Worm (Caenorhabditis elegans) whole organism, L1 larva: ENCODE results near the gene H11E01.3.

Experiments used
- C04F5.9 ChIP-seq: sonication (generic microtip); optimal IDR thresholded peaks from 2 replicates; lab custom pipeline; 2016; ENCODE audit warnings: missing genetic modification characterization, missing compliant biosample characterization
- C34B4.2 ChIP-seq: sonication (generic microtip); optimal IDR thresholded peaks from 2 replicates; lab custom pipeline; 2017; ENCODE audit warnings: mild to moderate bottlenecking, missing genetic modification characterization, missing compliant biosample characterization
- Y116A8C.19 ChIP-seq: sonication (generic microtip); optimal IDR thresholded peaks from 2 replicates; lab custom pipeline; 2016; ENCODE audit warnings: missing compliant biosample characterization, missing genetic modification characterization, borderline replicate concordance
- aly-2 ChIP-seq: fragments of 150-350 bp; optimal IDR thresholded peaks from 2 replicates; lab custom pipeline; 2014; ENCODE audit warnings: missing biosample characterization, missing genetic modification characterization
- ama-1 ChIP-seq: fragments of 150-350 bp; optimal IDR thresholded peaks from 2 replicates; lab custom pipeline; 2014
- blmp-1 ChIP-seq: fragments of 150-350 bp; optimal IDR thresholded peaks from 2 replicates; lab custom pipeline; 2014; ENCODE audit warnings: missing biosample characterization, missing genetic modification characterization
- ceh-8 ChIP-seq: fragments of 200-800 bp; sonication (Bioruptor generic); optimal IDR thresholded peaks from 2 replicates; lab custom pipeline; 2018; ENCODE audit warnings: mild to moderate bottlenecking, missing genetic modification characterization, moderate library complexity, missing compliant biosample characterization
- efl-3 ChIP-seq: fragments of 200-800 bp; sonication (Bioruptor generic); optimal IDR thresholded peaks from 2 replicates; lab custom pipeline; 2018; ENCODE audit warnings: mild to moderate bottlenecking, missing genetic modification characterization, missing compliant biosample characterization
- egl-13 ChIP-seq: sonication (generic microtip); optimal IDR thresholded peaks from 2 replicates; lab custom pipeline; 2016; ENCODE audit warnings: missing genotype, missing genetic modification reagents, missing genetic modification characterization, missing compliant biosample characterization
- egl-27 ChIP-seq, 2 experiments: fragments of 150-350 bp in 1 of 2; sonication (generic microtip); optimal IDR thresholded peaks; 3 replicates each; lab custom pipeline; 2017 to 2018; ENCODE audit warnings: missing biosample characterization in 2 of 2, missing genetic modification characterization in 2 of 2, missing genetic modification reagents in 2 of 2
- ets-5 ChIP-seq: fragments of 200-800 bp; sonication (Bioruptor generic); IDR thresholded peaks from 2 replicates; pipeline ENCODE4 v1.3.6; 2022; ENCODE audit warnings: missing genetic modification characterization, missing compliant biosample characterization
- fkh-4 ChIP-seq: sonication (generic microtip); optimal IDR thresholded peaks from 2 replicates; lab custom pipeline; 2016; ENCODE audit warnings: missing compliant biosample characterization, missing genetic modification characterization, borderline replicate concordance
- grh-1 ChIP-seq: fragments of 200-800 bp; sonication (Bioruptor generic); IDR thresholded peaks from 2 replicates; pipeline ENCODE4 v1.3.6; 2022; ENCODE audit warnings: missing genetic modification reagents, missing genetic modification characterization, missing compliant biosample characterization
- hlh-17 ChIP-seq: fragments of 200-800 bp; sonication (Bioruptor generic); optimal IDR thresholded peaks from 2 replicates; lab custom pipeline; 2018; ENCODE audit warnings: missing genetic modification characterization, mild to moderate bottlenecking, missing compliant biosample characterization, moderate library complexity, borderline replicate concordance
- hlh-4 ChIP-seq: sonication (generic microtip); optimal IDR thresholded peaks from 2 replicates; lab custom pipeline; 2016; ENCODE audit warnings: mild to moderate bottlenecking, missing genetic modification characterization, missing compliant biosample characterization
- jun-1 ChIP-seq: fragments of 150-350 bp; optimal IDR thresholded peaks from 2 replicates; lab custom pipeline; 2014; ENCODE audit warnings: missing biosample characterization, missing genetic modification reagents, missing genetic modification characterization
- lin-14 ChIP-seq: fragments of 200-800 bp; sonication (Bioruptor generic); optimal IDR thresholded peaks from 2 replicates; lab custom pipeline; 2018; ENCODE audit warnings: mild to moderate bottlenecking, missing genetic modification characterization, moderate library complexity, missing compliant biosample characterization
- lir-3 ChIP-seq: sonication (generic microtip); optimal IDR thresholded peaks from 2 replicates; lab custom pipeline; 2016; ENCODE audit warnings: mild to moderate bottlenecking, missing genetic modification characterization, moderate library complexity, missing compliant biosample characterization; ENCODE audit not compliant: poor library complexity
- mab-9 ChIP-seq: fragments of 200-800 bp; sonication (Bioruptor generic); IDR thresholded peaks from 2 replicates; pipeline ENCODE4 v1.3.6; 2022; ENCODE audit warnings: missing genetic modification reagents, missing genetic modification characterization, missing compliant biosample characterization
- mdl-1 ChIP-seq, 2 experiments: fragments of 150-350 bp; optimal IDR thresholded peaks; 2 replicates each; lab custom pipeline; 2014 to 2017; ENCODE audit warnings: missing biosample characterization in 2 of 2, missing genetic modification characterization in 2 of 2, inconsistent platforms in 1 of 2
- mef-2 ChIP-seq: fragments of 150-350 bp; optimal IDR thresholded peaks from 2 replicates; lab custom pipeline; 2014; ENCODE audit warnings: missing biosample characterization, missing genetic modification characterization
- nhr-19 ChIP-seq: fragments of 200-800 bp; sonication (Bioruptor generic); conservative IDR thresholded peaks from 2 replicates; pipeline ENCODE4 v1.3.6; 2022; ENCODE audit warnings: missing genetic modification characterization, missing compliant biosample characterization
- nhr-20 ChIP-seq: sonication (generic microtip); optimal IDR thresholded peaks from 2 replicates; lab custom pipeline; 2016; ENCODE audit warnings: mild to moderate bottlenecking, missing genetic modification characterization, missing compliant biosample characterization
- nhr-237 ChIP-seq: fragments of 150-350 bp; optimal IDR thresholded peaks from 2 replicates; lab custom pipeline; 2014; ENCODE audit warnings: missing biosample characterization, missing genetic modification characterization
- nhr-28 ChIP-seq: fragments of 150-350 bp; optimal IDR thresholded peaks from 2 replicates; lab custom pipeline; 2014; ENCODE audit warnings: missing biosample characterization, missing genetic modification characterization
- nhr-77 ChIP-seq: fragments of 150-350 bp; optimal IDR thresholded peaks from 2 replicates; lab custom pipeline; 2014; ENCODE audit warnings: missing biosample characterization, missing genetic modification characterization
- nhr-90 ChIP-seq: sonication (generic microtip); optimal IDR thresholded peaks from 2 replicates; lab custom pipeline; 2016; ENCODE audit warnings: mild to moderate bottlenecking, missing genetic modification characterization, missing compliant biosample characterization; ENCODE audit not compliant: poor library complexity
- pag-3 ChIP-seq: sonication (generic microtip); optimal IDR thresholded peaks from 2 replicates; lab custom pipeline; 2017; ENCODE audit warnings: missing genetic modification characterization, mild to moderate bottlenecking, missing compliant biosample characterization, antibody characterized with exemption, borderline replicate concordance; ENCODE audit not compliant: insufficient read depth
- pax-3 ChIP-seq: fragments of 200-800 bp; sonication (Bioruptor generic); optimal IDR thresholded peaks from 2 replicates; lab custom pipeline; 2018; ENCODE audit warnings: mild to moderate bottlenecking, missing genetic modification characterization, moderate library complexity, missing compliant biosample characterization
- rnt-1 ChIP-seq: sonication (generic microtip); optimal IDR thresholded peaks from 2 replicates; lab custom pipeline; 2016; ENCODE audit warnings: mild to moderate bottlenecking, missing genetic modification characterization, moderate library complexity, missing compliant biosample characterization
- skn-1 ChIP-seq: fragments of 150-350 bp; optimal IDR thresholded peaks from 2 replicates; lab custom pipeline; 2014; ENCODE audit warnings: missing biosample characterization, missing genetic modification characterization
- snpc-4 ChIP-seq: fragments of 150-350 bp; optimal IDR thresholded peaks from 2 replicates; lab custom pipeline; 2014; ENCODE audit warnings: missing biosample characterization, missing genetic modification characterization
- snu-23 ChIP-seq: sonication (generic microtip); optimal IDR thresholded peaks from 2 replicates; lab custom pipeline; 2016; ENCODE audit warnings: missing genetic modification characterization, missing compliant biosample characterization
- sox-4 ChIP-seq: sonication (generic microtip); optimal IDR thresholded peaks from 2 replicates; lab custom pipeline; 2016; ENCODE audit warnings: missing genetic modification characterization, missing compliant biosample characterization
- sup-37 ChIP-seq: fragments of 200-800 bp; sonication (Bioruptor generic); optimal IDR thresholded peaks from 2 replicates; lab custom pipeline; 2018; ENCODE audit warnings: mild to moderate bottlenecking, missing genetic modification characterization, missing compliant biosample characterization
- swsn-7 ChIP-seq: sonication (generic microtip); optimal IDR thresholded peaks from 2 replicates; lab custom pipeline; 2016; ENCODE audit warnings: missing genetic modification characterization, missing compliant biosample characterization
- tlp-1 ChIP-seq: fragments of 150-350 bp; optimal IDR thresholded peaks from 2 replicates; lab custom pipeline; 2014; ENCODE audit warnings: missing biosample characterization, missing genetic modification characterization
- unc-62 ChIP-seq: fragments of 150-350 bp; optimal IDR thresholded peaks from 2 replicates; lab custom pipeline; 2014; ENCODE audit warnings: missing biosample characterization, missing genetic modification reagents, missing genetic modification characterization
- unc-86 ChIP-seq: sonication (generic microtip); optimal IDR thresholded peaks from 2 replicates; lab custom pipeline; 2016; ENCODE audit warnings: missing genetic modification characterization, missing compliant biosample characterization
- xbp-1 ChIP-seq: sonication (generic microtip); optimal IDR thresholded peaks from 2 replicates; lab custom pipeline; 2016; ENCODE audit warnings: missing genetic modification characterization, missing compliant biosample characterization
- zip-4 ChIP-seq: fragments of 200-800 bp; sonication (Bioruptor generic); optimal IDR thresholded peaks from 2 replicates; lab custom pipeline; 2018; ENCODE audit warnings: mild to moderate bottlenecking, missing genetic modification characterization, moderate library complexity, missing compliant biosample characterization
- ztf-11 ChIP-seq, 2 experiments: sonication (generic microtip); optimal IDR thresholded peaks; 2 replicates each; lab custom pipeline; 2016 to 2017; ENCODE audit warnings: missing genetic modification characterization in 2 of 2, missing biosample characterization in 1 of 2, missing compliant biosample characterization in 1 of 2
- ztf-4 ChIP-seq: fragments of 150-350 bp; optimal IDR thresholded peaks from 2 replicates; lab custom pipeline; 2014; ENCODE audit warnings: missing biosample characterization, missing genetic modification characterization

H11E01.3 gene

DNA sequence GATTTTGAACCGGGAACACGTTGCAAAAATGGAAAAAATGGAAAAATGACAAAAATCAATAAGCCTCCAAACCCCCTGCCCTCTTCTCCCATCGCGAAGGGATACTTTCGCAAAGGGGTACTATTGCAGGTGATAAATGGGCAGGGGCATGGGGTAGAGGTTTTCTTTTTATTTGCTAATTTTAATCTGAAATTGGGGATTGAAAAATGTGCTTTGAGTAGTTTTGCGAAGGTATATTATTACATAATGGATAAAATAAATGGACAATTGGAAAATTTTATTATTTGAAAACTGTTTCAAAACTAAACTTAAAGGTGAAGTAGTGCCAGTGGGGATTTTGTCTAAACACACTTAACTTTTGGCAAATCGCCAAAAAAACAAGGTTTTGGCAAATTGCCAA is 22.3 kb downstream of the H11E01.3 start (continued):
- TF ChIP-seq grh-1 (GFP tag; lab: Robert Waterston, UW) = peak; percentile 88
- TF ChIP-seq sox-4 = peak; percentile 96
- peak; percentile 99 for TF ChIP-seq snu-23 (GFP tag; lab: Kevin White, UChicago)
- TF ChIP-seq nhr-19 = peak; percentile 95
- TF ChIP-seq unc-86 (tag; lab: Kevin White, UChicago) = peak; percentile 87
- peak; percentile 100 for TF ChIP-seq skn-1 (tag; lab: Kevin White, UChicago)
- TF ChIP-seq jun-1 (tag; lab: Kevin White, UChicago) = peak; percentile 98
- TF ChIP-seq nhr-28 (tag; lab: Kevin White, UChicago) = no peak
- TF ChIP-seq hlh-4 (tag; lab: Kevin White, UChicago) = no peak
- peak; percentile 89 for TF ChIP-seq zip-4
- peak in 1 of 2 experiments; percentile 87 for TF ChIP-seq mdl-1 (tag; optimal IDR thresholded peaks at IDR 0.05; lab: Kevin White, UChicago)
- TF ChIP-seq rnt-1 (tag; lab: Kevin White, UChicago) = peak; percentile 97
- peak; percentile 84 for TF ChIP-seq lir-3
- TF ChIP-seq lin-14 (GFP tag; lab: Kevin White, UChicago) = peak; percentile 93
- TF ChIP-seq sup-37 = peak; percentile 68
- TF ChIP-seq nhr-237 = peak; percentile 96
- TF ChIP-seq pag-3 = no peak
- peak; percentile 96 for TF ChIP-seq ceh-8
- TF ChIP-seq Y116A8C.19 = no peak
- peak; percentile 43 for TF ChIP-seq blmp-1 (tag; lab: Kevin White, UChicago)
- no peak for TF ChIP-seq C34B4.2 (tag; lab: Kevin White, UChicago)
- TF ChIP-seq nhr-77 (tag; lab: Kevin White, UChicago) = peak; percentile 97
- peak; percentile 93 for TF ChIP-seq pax-3 (tag; lab: Kevin White, UChicago)
- TF ChIP-seq mab-9 (GFP tag; lab: Robert Waterston, UW) = peak; percentile 94
- peak; percentile 67 to 77 for TF ChIP-seq egl-27 (tag; optimal IDR thresholded peaks at IDR 0.05; lab: Kevin White, UChicago)
- TF ChIP-seq C04F5.9 = peak; percentile 87
- no peak for TF ChIP-seq ets-5 (GFP tag; lab: Robert Waterston, UW)
- peak; percentile 98 for TF ChIP-seq nhr-90 (tag; lab: Kevin White, UChicago)
- no peak for TF ChIP-seq ama-1
- TF ChIP-seq mef-2 (tag; lab: Kevin White, UChicago) = peak; percentile 38
- TF ChIP-seq nhr-20 = peak; percentile 93
- TF ChIP-seq, all 84 proteins: peak for 68

- no peak for TF ChIP-seq tlp-1 (tag; lab: Kevin White, UChicago)
- no peak for TF ChIP-seq C04F5.9
- TF ChIP-seq fkh-4 (tag; lab: Kevin White, UChicago) = no peak
- TF ChIP-seq unc-62 (GFP tag; lab: Kevin White, UChicago) = no peak
- TF ChIP-seq xbp-1 (tag; lab: Kevin White, UChicago) = no peak
- no peak for TF ChIP-seq pag-3
- no peak for TF ChIP-seq ztf-4
- no peak for TF ChIP-seq zip-4
- TF ChIP-seq swsn-7 (tag; lab: Kevin White, UChicago) = no peak
- no peak for TF ChIP-seq snpc-4
- TF ChIP-seq nhr-77 (tag; lab: Kevin White, UChicago) = no peak
- TF ChIP-seq aly-2 (tag; lab: Kevin White, UChicago) = no peak
- no peak for TF ChIP-seq hlh-17 (GFP tag; lab: Kevin White, UChicago)
- no peak for TF ChIP-seq lir-3
- TF ChIP-seq egl-13 (tag; lab: Kevin White, UChicago) = no peak
- no peak for TF ChIP-seq ztf-11 (tag; optimal IDR thresholded peaks at IDR 0.05; lab: Kevin White, UChicago)
- TF ChIP-seq blmp-1 (tag; lab: Kevin White, UChicago) = no peak
- no peak for TF ChIP-seq efl-3 (GFP tag; lab: Kevin White, UChicago)
- TF ChIP-seq grh-1 (GFP tag; lab: Robert Waterston, UW) = no peak
- TF ChIP-seq, all 84 proteins: peak for 0
These were observed 23.1 kb downstream of the H11E01.3 start, which contains the start of gene fbxb-58 for ce11 chrX:1627837-1628236. Gene fbxb-58 (plus strand): TSS chrX:1628137.
